Worm (Caenorhabditis elegans) whole organism, L4 larva: ENCODE measurements around the gene M02B1.4.

ENCODE experiments used
- D1046.2 ChIP-seq: fragments of 200-800 bp; sonication (Bioruptor generic); IDR thresholded peaks from 2 replicates; pipeline ENCODE4 v1.3.6; 2022; ENCODE audit warnings: missing genetic modification characterization, missing compliant biosample characterization
- F44E2.7 ChIP-seq: fragments of 200-800 bp; sonication (Bioruptor generic); IDR thresholded peaks from 2 replicates; pipeline ENCODE4 v2.1.2; 2022; ENCODE audit warnings: missing genetic modification characterization, missing compliant biosample characterization
- F49E8.2 ChIP-seq: sonication (generic microtip); optimal IDR thresholded peaks from 2 replicates; lab custom pipeline; 2016; ENCODE audit warnings: missing compliant biosample characterization, mild to moderate bottlenecking, missing genetic modification characterization, borderline replicate concordance
- Y48G9A.11 ChIP-seq: fragments of 200-800 bp; sonication (Bioruptor generic); IDR thresholded peaks from 2 replicates; pipeline ENCODE4 v1.3.6; 2022; ENCODE audit warnings: missing genetic modification reagents, missing genetic modification characterization, missing compliant biosample characterization
- ZK546.5 ChIP-seq, 2 experiments: sonication (generic microtip); optimal IDR thresholded peaks; 2 replicates each; lab custom pipeline; 2017; ENCODE audit warnings: missing biosample characterization in 2 of 2, missing genetic modification characterization in 2 of 2
- aha-1 ChIP-seq: fragments of 150-350 bp; peaks from one replicate; lab custom pipeline; 2014; ENCODE audit warnings: missing biosample characterization, missing genetic modification characterization
- arid-1 ChIP-seq: fragments of 200-800 bp; sonication (Bioruptor generic); conservative IDR thresholded peaks from 2 replicates; pipeline ENCODE4 v1.3.6; 2022; ENCODE audit warnings: missing genetic modification reagents, missing genetic modification characterization, missing compliant biosample characterization
- ceh-44 ChIP-seq: fragments of 200-800 bp; sonication (Bioruptor generic); IDR thresholded peaks from 2 replicates; pipeline ENCODE4 v1.3.6; 2022; ENCODE audit warnings: missing genetic modification reagents, missing genetic modification characterization, missing compliant biosample characterization
- daf-8 ChIP-seq: fragments of 200-800 bp; sonication (Bioruptor generic); IDR thresholded peaks from 2 replicates; pipeline ENCODE4 v1.3.6; 2022; ENCODE audit warnings: missing genetic modification characterization, missing compliant biosample characterization
- dmd-9 ChIP-seq: fragments of 200-800 bp; sonication (Bioruptor generic); IDR thresholded peaks from 2 replicates; pipeline ENCODE4 v1.3.6; 2022; ENCODE audit warnings: missing genetic modification reagents, missing genetic modification characterization, missing compliant biosample characterization
- dpl-1 ChIP-seq: fragments of 150-350 bp; optimal IDR thresholded peaks from 2 replicates; lab custom pipeline; 2014; ENCODE audit warnings: missing biosample characterization, missing genetic modification reagents, missing genetic modification characterization
- egl-27 ChIP-seq: sonication (generic microtip); optimal IDR thresholded peaks from 3 replicates; lab custom pipeline; 2017; ENCODE audit warnings: missing biosample characterization, missing genetic modification reagents, missing genetic modification characterization
- egl-43 ChIP-seq: fragments of 200-800 bp; sonication (Bioruptor generic); IDR thresholded peaks from 2 replicates; pipeline ENCODE4 v1.3.6; 2022; ENCODE audit warnings: missing genetic modification reagents, missing genetic modification characterization, missing compliant biosample characterization
- gei-8 ChIP-seq: fragments of 200-800 bp; sonication (Bioruptor generic); optimal IDR thresholded peaks from 2 replicates; lab custom pipeline; 2018; ENCODE audit warnings: mild to moderate bottlenecking, missing genetic modification characterization, missing compliant biosample characterization
- lim-7 ChIP-seq: fragments of 200-800 bp; sonication (Bioruptor generic); IDR thresholded peaks from 2 replicates; pipeline ENCODE4 v1.3.6; 2022; ENCODE audit warnings: missing genetic modification characterization, missing compliant biosample characterization
- lin-38 ChIP-seq: fragments of 200-800 bp; sonication (Bioruptor generic); IDR thresholded peaks from 2 replicates; pipeline ENCODE4 v1.3.6; 2022; ENCODE audit warnings: missing genetic modification reagents, missing genetic modification characterization, missing compliant biosample characterization
- lsy-2 ChIP-seq, 2 experiments: fragments of 150-350 bp in 1 of 2; sonication (generic microtip) in 1 of 2; optimal IDR thresholded peaks; 2 replicates each; lab custom pipeline; 2014 to 2017; ENCODE audit warnings: missing biosample characterization in 2 of 2, missing genetic modification characterization in 2 of 2
- madf-5 ChIP-seq, 2 experiments: fragments of 200-800 bp; sonication (Bioruptor generic); IDR thresholded peaks; 2 replicates each; pipeline ENCODE4 v1.3.6; 2022; ENCODE audit warnings: missing compliant biosample characterization in 2 of 2, missing genetic modification characterization in 2 of 2
- madf-9 ChIP-seq: fragments of 200-800 bp; sonication (Bioruptor generic); conservative IDR thresholded peaks from 2 replicates; pipeline ENCODE4 v1.3.6; 2022; ENCODE audit warnings: missing genetic modification reagents, missing genetic modification characterization, missing compliant biosample characterization
- mdt-29 ChIP-seq: fragments of 200-800 bp; sonication (Bioruptor generic); IDR thresholded peaks from 2 replicates; pipeline ENCODE4 v1.3.6; 2022; ENCODE audit warnings: missing genetic modification reagents, missing genetic modification characterization, missing compliant biosample characterization
- set-16 ChIP-seq: fragments of 200-800 bp; sonication (Bioruptor generic); IDR thresholded peaks from 2 replicates; pipeline ENCODE4 v1.3.6; 2022; ENCODE audit warnings: missing genetic modification reagents, missing genetic modification characterization, missing compliant biosample characterization
- snpc-1.2 ChIP-seq: fragments of 200-800 bp; sonication (Bioruptor generic); IDR thresholded peaks from 2 replicates; pipeline ENCODE4 v1.3.6; 2022; ENCODE audit warnings: missing genetic modification reagents, missing genetic modification characterization, missing compliant biosample characterization
- snpc-4 ChIP-seq: fragments of 150-350 bp; optimal IDR thresholded peaks from 2 replicates; lab custom pipeline; 2014; ENCODE audit warnings: missing biosample characterization, missing genetic modification characterization
- spr-3 ChIP-seq: fragments of 200-800 bp; sonication (Bioruptor generic); optimal IDR thresholded peaks from 2 replicates; lab custom pipeline; 2018; ENCODE audit warnings: mild to moderate bottlenecking, missing genetic modification characterization, missing compliant biosample characterization
- tra-1 ChIP-seq: fragments of 200-800 bp; sonication (Bioruptor generic); IDR thresholded peaks from 2 replicates; pipeline ENCODE4 v1.3.6; 2022; ENCODE audit warnings: missing genetic modification reagents, missing genetic modification characterization, missing compliant biosample characterization
- unc-130 ChIP-seq: sonication (generic microtip); optimal IDR thresholded peaks from 2 replicates; lab custom pipeline; 2016; ENCODE audit warnings: missing genetic modification reagents, missing genetic modification characterization, missing compliant biosample characterization
- unc-62 ChIP-seq, 3 experiments: fragments of 150-350 bp in 1 of 3; sonication (generic microtip); optimal IDR thresholded peaks in 2 of 3; peaks in 1 of 3; 1 replicate in 1 of 3; 2 replicates in 2 of 3; lab custom pipeline; 2014 to 2017; ENCODE audit warnings: missing biosample characterization in 3 of 3, missing genetic modification characterization in 3 of 3, missing genetic modification reagents in 3 of 3, missing genotype in 1 of 3

M02B1.4 gene

DNA sequence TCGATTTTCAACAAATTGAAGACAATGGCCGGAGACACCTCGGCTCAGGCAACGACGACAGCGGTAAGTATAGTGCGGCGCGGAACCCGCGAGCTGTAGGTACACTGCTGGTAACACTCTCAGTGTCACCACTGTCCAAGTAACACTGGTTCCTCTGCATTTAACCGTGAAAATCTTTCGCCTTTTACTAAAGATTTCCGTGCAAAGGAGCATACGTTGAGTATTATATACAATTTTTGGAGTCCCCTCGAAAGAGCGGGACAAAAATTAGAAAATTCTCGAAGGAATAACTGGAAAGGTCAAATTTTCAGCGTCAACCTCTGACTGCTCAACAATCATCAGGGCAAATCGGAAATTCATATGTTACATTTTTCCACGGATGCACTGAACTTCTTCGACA is 39.1 kb downstream of the M02B1.4 start:
- TF ChIP-seq snpc-4 (tag; lab: Kevin White, UChicago) (peak; percentile 19), unc-62 (GFP tag; optimal IDR thresholded peaks at IDR 0.05 in 1 of 2; lab: Kevin White, UChicago) (no peak), unc-62 (tag; optimal IDR thresholded peaks at IDR 0.05; lab: Kevin White, UChicago) (no peak), F49E8.2 (tag; lab: Kevin White, UChicago) (peak; percentile 75), snpc-1.2 (GFP tag; lab: Robert Waterston, UW) (peak; percentile 92), dpl-1 (GFP tag; lab: Kevin White, UChicago) (no peak), ZK546.5 (tag; optimal IDR thresholded peaks at IDR 0.05; lab: Kevin White, UChicago) (no peak), Y48G9A.11 (peak; percentile 36; the same call in 1 of the 2 replicates), mdt-29 (GFP tag; lab: Robert Waterston, UW) (peak; percentile 42; the same call in 1 of the 2 replicates), lin-38 (GFP tag; lab: Robert Waterston, UW) (peak; percentile 33; the same call in 1 of the 2 replicates)

DNA sequence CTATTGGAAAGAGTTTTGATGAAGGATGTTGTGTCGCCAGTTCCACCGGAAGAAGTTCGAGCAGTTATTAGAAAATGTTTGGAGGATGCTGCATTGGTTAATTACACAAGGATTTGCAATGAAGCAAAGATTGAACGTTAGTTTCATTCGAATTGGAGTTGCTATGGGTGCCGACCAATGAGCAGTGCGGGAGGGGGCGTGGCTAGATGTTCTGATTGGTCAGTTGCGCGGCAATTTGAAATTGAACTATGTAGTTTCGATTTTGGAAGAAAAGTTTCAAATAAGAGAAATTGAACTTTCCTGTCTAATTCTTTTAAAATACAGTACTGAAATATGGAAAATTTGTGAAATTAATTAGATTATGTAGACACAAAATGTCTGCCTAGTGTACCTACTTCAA is 41.9 kb downstream of the M02B1.4 start:
- TF ChIP-seq spr-3, result no peak
- TF ChIP-seq unc-62 (GFP tag; optimal IDR thresholded peaks at IDR 0.05 in 1 of 2; lab: Kevin White, UChicago), result peak in 1 of 2 experiments; percentile 71
- no peak for TF ChIP-seq unc-62 (tag; optimal IDR thresholded peaks at IDR 0.05; lab: Kevin White, UChicago)

- TF ChIP-seq mdt-29 (GFP tag; lab: Robert Waterston, UW), result 0 out of 2 replicates have a peak, but pooled peaks have one; percentile 29
- peak; percentile 95 for TF ChIP-seq snpc-1.2 (GFP tag; lab: Robert Waterston, UW)
- TF ChIP-seq lin-38 (GFP tag; lab: Robert Waterston, UW), result peak; percentile 15; the same call in 1 of the 2 replicates
- TF ChIP-seq aha-1 (tag; lab: Kevin White, UChicago), result peak; percentile 39
- peak; percentile 83 for TF ChIP-seq F49E8.2 (tag; lab: Kevin White, UChicago)
- TF ChIP-seq lim-7 (GFP tag; lab: Robert Waterston, UW), result 0 out of 2 replicates have a peak, but pooled peaks have one; percentile 49
- no peak for TF ChIP-seq lsy-2 (tag; optimal IDR thresholded peaks at IDR 0.05; lab: Kevin White, UChicago)
- peak; percentile 74 for TF ChIP-seq Y48G9A.11
- TF ChIP-seq unc-62 (GFP tag; optimal IDR thresholded peaks at IDR 0.05 in 1 of 2; lab: Kevin White, UChicago), result peak in 1 of 2 experiments; percentile 54
- no peak for TF ChIP-seq unc-62 (tag; optimal IDR thresholded peaks at IDR 0.05; lab: Kevin White, UChicago)
- peak; percentile 82 for TF ChIP-seq ceh-44
- TF ChIP-seq arid-1, result peak; percentile 60; the same call in 1 of the 2 replicates
- TF ChIP-seq dmd-9 (GFP tag; lab: Robert Waterston, UW), result 0 out of 2 replicates have a peak, but pooled peaks have one; percentile 25
- TF ChIP-seq F44E2.7 (GFP tag; lab: Robert Waterston, UW), result no peak
- TF ChIP-seq egl-27, result no peak
- TF ChIP-seq gei-8 (GFP tag; lab: Kevin White, UChicago), result no peak
- peak; percentile 39 for TF ChIP-seq unc-130 (GFP tag; lab: Kevin White, UChicago)
- TF ChIP-seq madf-9 (GFP tag; lab: Robert Waterston, UW), result no peak
- TF ChIP-seq, all 104 proteins: peak for 12
Observed at ce11 chrIV:12781804-12782449, 43.2 kb downstream of the M02B1.4 start.

DNA sequence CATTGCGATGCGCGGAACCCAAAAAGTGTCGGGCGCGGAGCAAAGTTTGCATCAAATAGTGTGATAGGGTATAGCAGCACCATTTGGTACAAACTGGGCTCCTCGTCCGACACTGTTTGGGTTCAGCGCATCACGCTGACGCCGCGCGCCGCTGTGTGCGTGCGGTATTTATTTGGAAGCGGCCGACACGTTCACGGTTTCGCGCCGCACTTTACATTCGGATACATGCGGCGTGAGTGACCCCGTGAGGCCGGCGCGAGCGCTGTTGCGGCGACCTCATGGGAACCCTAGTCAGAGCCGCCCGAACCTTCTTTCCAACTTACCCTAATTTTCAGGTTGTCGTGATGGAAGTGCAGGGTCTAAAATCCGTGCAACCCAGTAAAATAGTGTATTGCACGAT is 44.1 kb downstream of the M02B1.4 start:
- TF ChIP-seq madf-5 (GFP tag; IDR thresholded peaks at IDR 0.05; lab: Robert Waterston, UW) (no peak), daf-8 (no peak), tra-1 (GFP tag; lab: Robert Waterston, UW) (no peak), egl-43 (GFP tag; lab: Robert Waterston, UW) (0 out of 2 replicates have a peak, but pooled peaks have one; percentile 18), set-16 (peak; percentile 85), snpc-1.2 (GFP tag; lab: Robert Waterston, UW) (0 out of 2 replicates have a peak, but pooled peaks have one; percentile 42), D1046.2 (GFP tag; lab: Robert Waterston, UW) (peak; percentile 58; the same call in 1 of the 2 replicates)
- TF ChIP-seq, all 104 proteins: peak for 4
